Worm (Caenorhabditis elegans): ENCODE data around the gene cbp-1.

DNA sequence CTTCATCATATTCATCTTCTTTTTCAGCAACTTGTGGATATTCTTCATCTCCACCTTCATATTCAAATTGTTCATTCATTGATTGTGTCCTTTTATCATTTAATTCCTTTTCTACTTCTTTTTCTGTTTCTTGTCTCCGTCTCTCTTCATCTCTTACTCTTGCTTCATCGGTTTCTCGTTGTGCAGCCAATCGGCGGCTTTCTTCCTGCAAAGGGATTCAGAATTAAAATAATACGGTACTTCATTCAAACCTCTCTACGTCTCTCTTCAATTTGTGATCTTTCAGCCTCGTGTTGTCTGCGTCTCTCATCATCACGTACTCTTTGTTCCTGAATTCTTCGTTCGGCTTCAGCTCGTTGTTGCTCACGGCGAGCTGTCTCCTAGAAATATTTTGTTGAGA, 25.6 kb upstream of the cbp-1 start:
- TF ChIP-seq him-1 (tag; optimal IDR thresholded peaks at IDR 0.05) (no peak), dao-5 (tag; optimal IDR thresholded peaks at IDR 0.05) (no peak)

All from whole organism, L4/young adult.